Worm (Caenorhabditis elegans) whole organism, L4/young adult: ENCODE measurements around the gene M163.7.

ENCODE experiments used
- dao-5 ChIP-seq: sonication (generic microtip); optimal IDR thresholded peaks from 2 replicates; lab custom pipeline; 2016; ENCODE audit warnings: missing genotype, missing genetic modification characterization, moderate library complexity, missing compliant biosample characterization
- him-1 ChIP-seq: sonication (generic microtip); optimal IDR thresholded peaks from 2 replicates; lab custom pipeline; 2016; ENCODE audit warnings: missing genotype, missing genetic modification reagents, missing genetic modification characterization, missing compliant biosample characterization

DNA sequence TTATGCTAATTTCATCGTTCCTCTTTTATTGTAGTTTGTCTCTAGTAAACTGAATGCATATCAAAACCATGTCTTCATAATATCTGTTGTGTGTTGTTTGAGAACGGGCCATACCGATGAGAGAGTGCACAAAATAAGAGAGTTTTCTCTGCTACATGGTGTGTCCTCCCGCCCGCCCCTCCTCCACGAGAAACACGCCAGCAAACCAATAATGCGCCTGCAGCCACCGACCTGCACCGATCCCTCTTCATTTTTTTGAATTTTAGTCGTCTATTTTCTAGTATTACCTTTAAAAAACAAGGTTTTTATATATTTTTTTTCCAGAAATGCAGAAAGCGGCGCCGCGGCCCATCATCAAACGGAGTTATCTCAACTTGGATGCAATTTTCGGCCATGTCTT, 15.6 kb downstream of the M163.7 start, which contains the start of gene gfi-3:
- TF ChIP-seq dao-5 (tag; lab: Kevin White, UChicago) = no peak
- TF ChIP-seq him-1 (tag; lab: Kevin White, UChicago) = peak; percentile 4
